Worm (Caenorhabditis elegans): ENCODE results near the gene srh-37.

The srh-37 gene

ce11 chrV:541470-541869, 29.1 kb upstream of the srh-37 start:
- TF ChIP-seq ceh-20 (GFP tag; IDR thresholded peaks at IDR 0.05) (no peak), Y48G9A.11 (GFP tag; IDR thresholded peaks at IDR 0.05) (no peak), pha-4 (GFP tag; IDR thresholded peaks at IDR 0.05) (no peak), pha-4 (tag; optimal IDR thresholded peaks at IDR 0.05) (no peak), ceh-62 (tag; optimal IDR thresholded peaks at IDR 0.05) (no peak), hif-1 (tag; optimal IDR thresholded peaks at IDR 0.05) (no peak), F26F4.8 (GFP tag; conservative IDR thresholded peaks at IDR 0.05) (no peak), hlh-30 (tag; optimal IDR thresholded peaks at IDR 0.05; ENCODE audit: insufficient read depth) (no peak), D1046.2 (GFP tag; IDR thresholded peaks at IDR 0.05) (no peak), unc-62 (GFP tag; optimal IDR thresholded peaks at IDR 0.05 in 1 of 2) (no peak), unc-62 (tag; optimal IDR thresholded peaks at IDR 0.05) (no peak), ctbp-1 (GFP tag; IDR thresholded peaks at IDR 0.05) (no peak), dmd-8 (GFP tag; IDR thresholded peaks at IDR 0.05) (no peak), ama-1 (optimal IDR thresholded peaks at IDR 0.05) (no peak), nhr-28 (tag; optimal IDR thresholded peaks at IDR 0.05) (no peak), R02D3.7 (tag; optimal IDR thresholded peaks at IDR 0.05) (no peak), nhr-48 (tag; optimal IDR thresholded peaks at IDR 0.05) (no peak), dmd-6 (GFP tag; IDR thresholded peaks at IDR 0.05) (no peak), nhr-42 (GFP tag; IDR thresholded peaks at IDR 0.05) (no peak), arid-1 (GFP tag; conservative IDR thresholded peaks at IDR 0.05) (no peak), zag-1 (tag; optimal IDR thresholded peaks at IDR 0.05) (no peak)

- TF ChIP-seq unc-130 (GFP tag; optimal IDR thresholded peaks at IDR 0.05) (no peak), gei-8 (GFP tag; optimal IDR thresholded peaks at IDR 0.05) (no peak), lin-13 (GFP tag; optimal IDR thresholded peaks at IDR 0.05) (no peak), nhr-102 (tag; optimal IDR thresholded peaks at IDR 0.05) (no peak), mep-1 (tag; optimal IDR thresholded peaks at IDR 0.05) (no peak), ceh-20 (GFP tag; IDR thresholded peaks at IDR 0.05) (no peak), Y48G9A.11 (GFP tag; IDR thresholded peaks at IDR 0.05) (no peak), set-16 (GFP tag; IDR thresholded peaks at IDR 0.05) (no peak), rbr-2 (tag; optimal IDR thresholded peaks at IDR 0.05) (no peak), tra-1 (GFP tag; IDR thresholded peaks at IDR 0.05) (no peak), F44E2.7 (GFP tag; IDR thresholded peaks at IDR 0.05) (no peak), ZK337.2 (GFP tag; IDR thresholded peaks at IDR 0.05) (no peak), ceh-28 (tag; optimal IDR thresholded peaks at IDR 0.05) (no peak), mdt-29 (GFP tag; IDR thresholded peaks at IDR 0.05) (no peak), dmd-8 (GFP tag; IDR thresholded peaks at IDR 0.05) (no peak), fos-1 (tag; optimal IDR thresholded peaks at IDR 0.05) (no peak), Y5F2A.4 (GFP tag; optimal IDR thresholded peaks at IDR 0.05) (no peak), F10B5.3 (tag; optimal IDR thresholded peaks at IDR 0.05) (no peak), vab-7 (GFP tag; IDR thresholded peaks at IDR 0.05) (no peak)
Observed at ce11 chrV:539040-539510, 26.8 kb upstream of the srh-37 start, which contains the start of gene nhr-155. TSS of gene nhr-155 (plus strand) at chrV:539460.

ce11 chrV:536571-536970, 24.3 kb upstream of the srh-37 start, which contains the start of gene C14C6.5:
TSS of gene C14C6.5 (plus strand) at chrV:536628.
- TF ChIP-seq T26A8.4 (GFP tag; IDR thresholded peaks at IDR 0.05) (no peak), ZK546.5 (tag; optimal IDR thresholded peaks at IDR 0.05) (no peak), unc-62 (GFP tag; optimal IDR thresholded peaks at IDR 0.05 in 1 of 2) (peak in 1 of 2 experiments; percentile 93), unc-62 (tag; optimal IDR thresholded peaks at IDR 0.05) (no peak)
